Fruit fly (Drosophila melanogaster): ENCODE data around the gene CG8915.
A peak's percentile ranks its signal among the peaks of the same experiment; 100 is the strongest.

CG8915 gene

dm6 chrX:17226681-17227019, 18.2 kb downstream of the CG8915 start, which contains the start of gene CG10598 (continued):
- TF ChIP-seq NfI (GFP tag; optimal IDR thresholded peaks at IDR 0.05) (no peak), repo (GFP tag; optimal IDR thresholded peaks at IDR 0.05) (no peak), amos (GFP tag; IDR thresholded peaks at IDR 0.05; ENCODE audit: partially characterized antibody) (no peak), sr (GFP tag; IDR thresholded peaks at IDR 0.05) (no peak), toy (GFP tag; IDR thresholded peaks at IDR 0.05) (no peak), vfl (GFP tag; optimal IDR thresholded peaks at IDR 0.05) (no peak), dan (GFP tag; IDR thresholded peaks at IDR 0.05) (no peak), CG7271 (tag; optimal IDR thresholded peaks at IDR 0.05) (no peak), crc (GFP tag; optimal IDR thresholded peaks at IDR 0.05) (no peak), CG16813 (GFP tag; IDR thresholded peaks at IDR 0.05; ENCODE audit: partially characterized antibody) (no peak), Sry-β (GFP tag; optimal IDR thresholded peaks at IDR 0.05) (no peak), CG1792 (GFP tag; optimal IDR thresholded peaks at IDR 0.05) (no peak), HmgD (GFP tag; optimal IDR thresholded peaks at IDR 0.05) (no peak), tx (GFP tag; optimal IDR thresholded peaks at IDR 0.05) (no peak), CG15269 (tag; optimal IDR thresholded peaks at IDR 0.05) (peak; percentile 52), CG11560 (tag; IDR thresholded peaks at IDR 0.05) (no peak), CG3726 (GFP tag; IDR thresholded peaks at IDR 0.05) (no peak), NC2α (GFP tag; optimal IDR thresholded peaks at IDR 0.05) (no peak), CG6689 (GFP tag; IDR thresholded peaks at IDR 0.05) (no peak), ATbp (GFP tag; optimal IDR thresholded peaks at IDR 0.05) (no peak), Max (GFP tag; optimal IDR thresholded peaks at IDR 0.05) (no peak), grau (tag; optimal IDR thresholded peaks at IDR 0.05) (peak; percentile 47), oc (tag; optimal IDR thresholded peaks at IDR 0.05) (no peak), CG6765 (GFP tag; optimal IDR thresholded peaks at IDR 0.05) (no peak), mld (GFP tag; IDR thresholded peaks at IDR 0.05; ENCODE audit: partially characterized antibody) (no peak), CG32767 (GFP tag; IDR thresholded peaks at IDR 0.05) (no peak), gt (GFP tag; IDR thresholded peaks at IDR 0.05) (no peak), CG14667 (GFP tag; IDR thresholded peaks at IDR 0.05) (no peak), hkb (optimal IDR thresholded peaks at IDR 0.05) (no peak), hkb (GFP tag; IDR thresholded peaks at IDR 0.05) (no peak), twi (tag; optimal IDR thresholded peaks at IDR 0.05) (no peak), ind (GFP tag; optimal IDR thresholded peaks at IDR 0.05) (peak; percentile 18), CG7357 (GFP tag; IDR thresholded peaks at IDR 0.05) (no peak), CG15696 (tag; optimal IDR thresholded peaks at IDR 0.05) (no peak), fu2 (GFP tag; optimal IDR thresholded peaks at IDR 0.05) (no peak), Hmr (GFP tag; optimal IDR thresholded peaks at IDR 0.05) (no peak), Taf1 (GFP tag; IDR thresholded peaks at IDR 0.05) (no peak), CG4404 (GFP tag; IDR thresholded peaks at IDR 0.05) (no peak), pan (optimal IDR thresholded peaks at IDR 0.05) (no peak), pan (GFP tag; optimal IDR thresholded peaks at IDR 0.05 in 1 of 2, IDR thresholded peaks at IDR 0.05 in 1 of 2) (no peak), mirr (GFP tag; optimal IDR thresholded peaks at IDR 0.05) (no peak), h (optimal IDR thresholded peaks at IDR 0.05) (no peak), CG9437 (GFP tag; optimal IDR thresholded peaks at IDR 0.05) (no peak), corto (GFP tag; optimal IDR thresholded peaks at IDR 0.05) (no peak), CG10979 (tag; optimal IDR thresholded peaks at IDR 0.05) (no peak), nerfin-1 (tag; optimal IDR thresholded peaks at IDR 0.05) (no peak), row (GFP tag; IDR thresholded peaks at IDR 0.05) (0 out of 3 replicates have a peak, but pooled peaks have one; percentile 32), ac (GFP tag; optimal IDR thresholded peaks at IDR 0.05) (no peak), nau (GFP tag; optimal IDR thresholded peaks at IDR 0.05) (no peak), CG7556 (GFP tag; optimal IDR thresholded peaks at IDR 0.05) (no peak), CG18262 (tag; optimal IDR thresholded peaks at IDR 0.05) (no peak), wor (GFP tag; IDR thresholded peaks at IDR 0.05) (no peak), grn (GFP tag; optimal IDR thresholded peaks at IDR 0.05) (no peak), NK7.1 (GFP tag; optimal IDR thresholded peaks at IDR 0.05) (no peak)
